Worm (Caenorhabditis elegans) whole organism, L4 larva: ENCODE results near the gene basl-1.

Experiments used
- F26F4.8 ChIP-seq: fragments of 200-800 bp; sonication (Bioruptor generic); conservative IDR thresholded peaks from 2 replicates; pipeline ENCODE4 v1.3.6; 2022; ENCODE audit warnings: missing genetic modification characterization, missing compliant biosample characterization
- F44E2.7 ChIP-seq: fragments of 200-800 bp; sonication (Bioruptor generic); IDR thresholded peaks from 2 replicates; pipeline ENCODE4 v2.1.2; 2022; ENCODE audit warnings: missing genetic modification characterization, missing compliant biosample characterization
- F49E8.2 ChIP-seq: sonication (generic microtip); optimal IDR thresholded peaks from 2 replicates; lab custom pipeline; 2016; ENCODE audit warnings: missing compliant biosample characterization, mild to moderate bottlenecking, missing genetic modification characterization, borderline replicate concordance
- R02D3.7 ChIP-seq: fragments of 150-350 bp; sonication (generic microtip); optimal IDR thresholded peaks from 3 replicates; lab custom pipeline; 2014; ENCODE audit warnings: missing biosample characterization, missing genetic modification characterization
- T26A8.4 ChIP-seq: fragments of 200-800 bp; sonication (Bioruptor generic); IDR thresholded peaks from 2 replicates; pipeline ENCODE4 v1.3.6; 2022; ENCODE audit warnings: missing genetic modification characterization, missing compliant biosample characterization
- Y48G9A.11 ChIP-seq: fragments of 200-800 bp; sonication (Bioruptor generic); IDR thresholded peaks from 2 replicates; pipeline ENCODE4 v1.3.6; 2022; ENCODE audit warnings: missing genetic modification reagents, missing genetic modification characterization, missing compliant biosample characterization
- Y75B8A.6 ChIP-seq: fragments of 200-800 bp; sonication (Bioruptor generic); IDR thresholded peaks from 2 replicates; pipeline ENCODE4 v1.3.6; 2022; ENCODE audit warnings: missing genetic modification reagents, missing genetic modification characterization, missing compliant biosample characterization
- ZK337.2 ChIP-seq: fragments of 200-800 bp; sonication (Bioruptor generic); IDR thresholded peaks from 2 replicates; pipeline ENCODE4 v1.3.6; 2022; ENCODE audit warnings: missing genetic modification reagents, missing genetic modification characterization, missing compliant biosample characterization
- ZK546.5 ChIP-seq, 2 experiments: sonication (generic microtip); optimal IDR thresholded peaks; 2 replicates each; lab custom pipeline; 2017; ENCODE audit warnings: missing biosample characterization in 2 of 2, missing genetic modification characterization in 2 of 2
- aha-1 ChIP-seq: fragments of 150-350 bp; peaks from one replicate; lab custom pipeline; 2014; ENCODE audit warnings: missing biosample characterization, missing genetic modification characterization
- aly-2 ChIP-seq: sonication (generic microtip); optimal IDR thresholded peaks from 2 replicates; lab custom pipeline; 2018; ENCODE audit warnings: missing biosample characterization, missing genetic modification characterization
- arid-1 ChIP-seq: fragments of 200-800 bp; sonication (Bioruptor generic); conservative IDR thresholded peaks from 2 replicates; pipeline ENCODE4 v1.3.6; 2022; ENCODE audit warnings: missing genetic modification reagents, missing genetic modification characterization, missing compliant biosample characterization
- attf-4 ChIP-seq: sonication (generic microtip); optimal IDR thresholded peaks from 3 replicates; lab custom pipeline; 2017; ENCODE audit warnings: missing biosample characterization, missing genetic modification characterization
- ceh-82 ChIP-seq: sonication (generic microtip); optimal IDR thresholded peaks from 2 replicates; lab custom pipeline; 2017; ENCODE audit warnings: missing biosample characterization, missing genetic modification characterization
- daf-16 ChIP-seq, 3 experiments: sonication (generic microtip); optimal IDR thresholded peaks; 2 replicates each; lab custom pipeline; 2016 to 2017; ENCODE audit warnings: missing genetic modification characterization in 3 of 3, missing genetic modification reagents in 3 of 3, mild to moderate bottlenecking in 2 of 3, missing compliant biosample characterization in 2 of 3, missing biosample characterization in 1 of 3, moderate library complexity in 1 of 3
- daf-8 ChIP-seq: fragments of 200-800 bp; sonication (Bioruptor generic); IDR thresholded peaks from 2 replicates; pipeline ENCODE4 v1.3.6; 2022; ENCODE audit warnings: missing genetic modification characterization, missing compliant biosample characterization
- dmd-8 ChIP-seq: fragments of 200-800 bp; sonication (Bioruptor generic); IDR thresholded peaks from 2 replicates; pipeline ENCODE4 v1.3.6; 2022; ENCODE audit warnings: missing genetic modification characterization, missing compliant biosample characterization
- dmd-9 ChIP-seq: fragments of 200-800 bp; sonication (Bioruptor generic); IDR thresholded peaks from 2 replicates; pipeline ENCODE4 v1.3.6; 2022; ENCODE audit warnings: missing genetic modification reagents, missing genetic modification characterization, missing compliant biosample characterization
- duxl-1 ChIP-seq: sonication (generic microtip); optimal IDR thresholded peaks from 2 replicates; lab custom pipeline; 2016; ENCODE audit warnings: mild to moderate bottlenecking, missing genetic modification characterization, moderate library complexity, missing compliant biosample characterization; ENCODE audit not compliant: poor library complexity
- dve-1 ChIP-seq: sonication (generic microtip); optimal IDR thresholded peaks from 2 replicates; lab custom pipeline; 2017; ENCODE audit warnings: antibody characterized with exemption, mild to moderate bottlenecking, missing genetic modification characterization, missing compliant biosample characterization; ENCODE audit not compliant: insufficient read depth
- egl-27 ChIP-seq: sonication (generic microtip); optimal IDR thresholded peaks from 3 replicates; lab custom pipeline; 2017; ENCODE audit warnings: missing biosample characterization, missing genetic modification reagents, missing genetic modification characterization
- egl-43 ChIP-seq: fragments of 200-800 bp; sonication (Bioruptor generic); IDR thresholded peaks from 2 replicates; pipeline ENCODE4 v1.3.6; 2022; ENCODE audit warnings: missing genetic modification reagents, missing genetic modification characterization, missing compliant biosample characterization
- fkh-10 ChIP-seq: fragments of 150-350 bp; optimal IDR thresholded peaks from 2 replicates; lab custom pipeline; 2014; ENCODE audit warnings: missing biosample characterization, missing genetic modification reagents, missing genetic modification characterization
- hif-1 ChIP-seq, 2 experiments: sonication (generic microtip); optimal IDR thresholded peaks; 2 replicates each; lab custom pipeline; 2016 to 2017; ENCODE audit warnings: missing compliant biosample characterization in 2 of 2, missing genetic modification characterization in 2 of 2, missing genetic modification reagents in 2 of 2, missing genotype in 2 of 2, mild to moderate bottlenecking in 1 of 2
- lim-7 ChIP-seq: fragments of 200-800 bp; sonication (Bioruptor generic); IDR thresholded peaks from 2 replicates; pipeline ENCODE4 v1.3.6; 2022; ENCODE audit warnings: missing genetic modification characterization, missing compliant biosample characterization
- lin-1 ChIP-seq: fragments of 200-800 bp; sonication (Bioruptor generic); IDR thresholded peaks from 2 replicates; pipeline ENCODE4 v1.3.6; 2022; ENCODE audit warnings: missing genetic modification reagents, missing genetic modification characterization, missing compliant biosample characterization
- lin-29 ChIP-seq: fragments of 200-800 bp; sonication (Bioruptor generic); IDR thresholded peaks from 2 replicates; pipeline ENCODE4 v1.3.6; 2022; ENCODE audit warnings: missing genetic modification reagents, missing genetic modification characterization, missing compliant biosample characterization
- lin-39 ChIP-seq: fragments of 150-350 bp; optimal IDR thresholded peaks from 2 replicates; lab custom pipeline; 2014; ENCODE audit warnings: missing biosample characterization, missing genetic modification reagents, missing genetic modification characterization
- lsy-2 ChIP-seq, 2 experiments: fragments of 150-350 bp in 1 of 2; sonication (generic microtip) in 1 of 2; optimal IDR thresholded peaks; 2 replicates each; lab custom pipeline; 2014 to 2017; ENCODE audit warnings: missing biosample characterization in 2 of 2, missing genetic modification characterization in 2 of 2
- mdl-1 ChIP-seq, 2 experiments: fragments of 150-350 bp in 1 of 2; sonication (generic microtip) in 1 of 2; optimal IDR thresholded peaks; 2 replicates each; lab custom pipeline; 2014 to 2017; ENCODE audit warnings: missing biosample characterization in 2 of 2, missing genetic modification characterization in 2 of 2
- mxl-2 ChIP-seq: fragments of 200-800 bp; sonication (Bioruptor generic); conservative IDR thresholded peaks from 2 replicates; pipeline ENCODE4 v1.3.6; 2022; ENCODE audit warnings: missing genetic modification reagents, missing genetic modification characterization, missing compliant biosample characterization
- nhr-102 ChIP-seq: sonication (generic microtip); optimal IDR thresholded peaks from 2 replicates; lab custom pipeline; 2016; ENCODE audit warnings: mild to moderate bottlenecking, missing genetic modification characterization, moderate library complexity, missing compliant biosample characterization
- nhr-41 ChIP-seq: fragments of 200-800 bp; sonication (Bioruptor generic); IDR thresholded peaks from 2 replicates; pipeline ENCODE4 v1.3.6; 2022; ENCODE audit warnings: missing genetic modification reagents, missing genetic modification characterization, missing compliant biosample characterization
- nhr-42 ChIP-seq: fragments of 200-800 bp; sonication (Bioruptor generic); IDR thresholded peaks from 2 replicates; pipeline ENCODE4 v1.3.6; 2022; ENCODE audit warnings: missing genetic modification characterization, missing compliant biosample characterization
- nhr-77 ChIP-seq: fragments of 150-350 bp; optimal IDR thresholded peaks from 2 replicates; lab custom pipeline; 2014; ENCODE audit warnings: missing biosample characterization, missing genetic modification characterization
- pqm-1 ChIP-seq: sonication (generic microtip); optimal IDR thresholded peaks from 2 replicates; lab custom pipeline; 2017; ENCODE audit warnings: missing biosample characterization, missing genetic modification characterization
- rbr-2 ChIP-seq: sonication (generic microtip); optimal IDR thresholded peaks from 2 replicates; lab custom pipeline; 2016; ENCODE audit warnings: missing genotype, missing genetic modification characterization, missing compliant biosample characterization
- saeg-2 ChIP-seq: fragments of 200-800 bp; sonication (Bioruptor generic); IDR thresholded peaks from 2 replicates; pipeline ENCODE4 v1.3.6; 2022; ENCODE audit warnings: missing genetic modification reagents, missing genetic modification characterization, missing compliant biosample characterization
- skn-1 ChIP-seq: fragments of 150-350 bp; optimal IDR thresholded peaks from 2 replicates; lab custom pipeline; 2014; ENCODE audit warnings: missing biosample characterization, missing genetic modification characterization
- snpc-4 ChIP-seq: fragments of 150-350 bp; optimal IDR thresholded peaks from 2 replicates; lab custom pipeline; 2014; ENCODE audit warnings: missing biosample characterization, missing genetic modification characterization
- unc-130 ChIP-seq: sonication (generic microtip); optimal IDR thresholded peaks from 2 replicates; lab custom pipeline; 2016; ENCODE audit warnings: missing genetic modification reagents, missing genetic modification characterization, missing compliant biosample characterization
- unc-39 ChIP-seq: sonication (generic microtip); optimal IDR thresholded peaks from 2 replicates; lab custom pipeline; 2017; ENCODE audit warnings: missing biosample characterization, missing genetic modification characterization
- unc-62 ChIP-seq, 3 experiments: fragments of 150-350 bp in 1 of 3; sonication (generic microtip); optimal IDR thresholded peaks in 2 of 3; peaks in 1 of 3; 1 replicate in 1 of 3; 2 replicates in 2 of 3; lab custom pipeline; 2014 to 2017; ENCODE audit warnings: missing biosample characterization in 3 of 3, missing genetic modification characterization in 3 of 3, missing genetic modification reagents in 3 of 3, missing genotype in 1 of 3
- vab-7 ChIP-seq: fragments of 200-800 bp; sonication (Bioruptor generic); IDR thresholded peaks from 2 replicates; pipeline ENCODE4 v1.3.6; 2022; ENCODE audit warnings: missing genetic modification reagents, missing genetic modification characterization, missing compliant biosample characterization
- zfp-3 ChIP-seq: fragments of 200-800 bp; sonication (Bioruptor generic); conservative IDR thresholded peaks from 2 replicates; pipeline ENCODE4 v1.3.6; 2022; ENCODE audit warnings: missing genetic modification reagents, missing genetic modification characterization, missing compliant biosample characterization
- zip-11 ChIP-seq: fragments of 200-800 bp; sonication (Bioruptor generic); IDR thresholded peaks from 2 replicates; pipeline ENCODE4 v1.3.6; 2022; ENCODE audit warnings: missing genetic modification characterization, missing compliant biosample characterization
- ztf-7 ChIP-seq: fragments of 150-350 bp; optimal IDR thresholded peaks from 2 replicates; lab custom pipeline; 2014; ENCODE audit warnings: missing biosample characterization, missing genetic modification characterization

Gene basl-1

DNA sequence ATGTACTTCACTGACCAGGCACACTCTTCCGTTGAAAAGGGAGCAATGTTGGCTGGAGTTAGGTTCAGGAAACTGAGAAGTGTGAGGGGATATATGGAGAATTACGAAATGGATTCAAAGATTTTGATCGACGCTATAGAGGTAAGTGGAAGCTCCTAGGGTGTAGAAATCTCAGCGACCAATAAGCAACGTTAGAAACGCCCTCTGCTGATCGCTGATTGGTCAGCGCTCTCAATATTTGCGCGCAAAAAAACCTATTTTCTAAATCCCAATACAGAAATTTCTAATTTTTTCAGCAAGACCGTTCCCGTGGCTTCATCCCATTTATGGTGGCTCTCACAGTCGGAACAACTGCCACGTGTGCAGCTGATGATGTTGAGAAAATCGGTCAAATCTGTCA lies 927 bp downstream of the basl-1 start:
- no peak for TF ChIP-seq egl-27
- TF ChIP-seq skn-1 (tag; lab: Kevin White, UChicago), result no peak
- no peak for TF ChIP-seq dve-1 (tag; lab: Kevin White, UChicago)
- TF ChIP-seq mxl-2 (GFP tag; lab: Robert Waterston, UW), result no peak
- TF ChIP-seq Y75B8A.6 (GFP tag; lab: Robert Waterston, UW), result no peak
- no peak for TF ChIP-seq saeg-2 (GFP tag; lab: Robert Waterston, UW)
- no peak for TF ChIP-seq lin-29
- TF ChIP-seq dmd-9 (GFP tag; lab: Robert Waterston, UW), result no peak
- no peak for TF ChIP-seq unc-130
- TF ChIP-seq nhr-77 (tag; lab: Kevin White, UChicago), result no peak
- no peak for TF ChIP-seq lin-1 (GFP tag; lab: Robert Waterston, UW)
- TF ChIP-seq duxl-1 (tag; lab: Kevin White, UChicago), result no peak
- no peak for TF ChIP-seq lsy-2 (tag; optimal IDR thresholded peaks at IDR 0.05; lab: Kevin White, UChicago)
- TF ChIP-seq rbr-2 (tag; lab: Kevin White, UChicago), result no peak
- TF ChIP-seq lim-7 (GFP tag; lab: Robert Waterston, UW), result no peak
- no peak for TF ChIP-seq nhr-42 (GFP tag; lab: Robert Waterston, UW)
- TF ChIP-seq R02D3.7 (tag; lab: Kevin White, UChicago), result no peak

DNA sequence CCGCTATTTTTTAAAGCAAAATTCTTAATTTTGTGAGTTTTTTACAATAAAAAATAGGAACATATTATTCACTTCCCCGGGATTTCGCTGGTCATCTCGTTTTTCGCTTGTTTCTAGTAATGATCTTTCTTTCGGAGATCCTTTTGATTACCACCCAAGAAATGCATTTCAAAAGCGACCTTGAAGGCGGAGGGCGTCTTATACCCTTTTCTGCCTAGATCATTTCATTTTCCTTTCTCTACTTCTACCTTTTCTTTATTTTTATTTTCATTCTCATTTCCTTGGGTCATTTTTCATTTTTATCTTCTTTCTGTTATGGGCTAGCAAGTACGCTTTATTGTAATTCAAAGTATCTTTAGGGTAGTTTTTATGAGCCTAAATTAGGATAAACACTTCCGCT lies 5.4 kb downstream of the basl-1 start:
- TF ChIP-seq pqm-1 (tag; lab: Kevin White, UChicago), result no peak
- peak; percentile 74 for TF ChIP-seq aha-1

DNA sequence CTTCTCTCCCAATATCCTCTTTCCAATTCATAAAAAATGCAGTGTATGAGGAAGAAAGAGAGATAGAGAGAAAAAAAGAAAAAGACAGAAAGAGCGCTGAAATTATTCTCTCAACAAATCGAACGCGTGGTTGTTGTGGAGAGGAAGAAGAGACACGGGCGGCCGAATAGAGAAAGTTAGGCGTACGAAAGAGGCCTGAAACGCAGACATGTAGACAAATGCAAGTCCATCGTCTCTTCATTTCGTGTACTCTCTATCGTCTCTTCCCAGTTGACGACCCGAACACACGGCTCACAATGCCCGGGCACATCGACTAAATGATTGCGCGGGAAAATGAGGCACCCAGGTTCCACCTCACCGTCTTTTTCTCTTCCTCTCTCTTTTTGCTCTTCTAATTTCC lies 6.5 kb downstream of the basl-1 start:
- TF ChIP-seq dmd-8 (no peak), snpc-4 (tag; lab: Kevin White, UChicago) (no peak), nhr-102 (tag; lab: Kevin White, UChicago) (peak; percentile 18), ZK337.2 (no peak), zfp-3 (GFP tag; lab: Robert Waterston, UW) (no peak), rbr-2 (tag; lab: Kevin White, UChicago) (peak; percentile 78), mdl-1 (tag; optimal IDR thresholded peaks at IDR 0.05; lab: Kevin White, UChicago) (peak; percentile 41 to 85), F49E8.2 (tag; lab: Kevin White, UChicago) (no peak), lin-39 (tag; lab: Kevin White, UChicago) (no peak), aly-2 (tag; lab: Kevin White, UChicago) (no peak), egl-43 (GFP tag; lab: Robert Waterston, UW) (0 out of 2 replicates have a peak, but pooled peaks have one; percentile 69), T26A8.4 (GFP tag; lab: Robert Waterston, UW) (no peak), vab-7 (GFP tag; lab: Robert Waterston, UW) (no peak), duxl-1 (tag; lab: Kevin White, UChicago) (peak; percentile 29), ztf-7 (tag; lab: Kevin White, UChicago) (no peak), hif-1 (tag; optimal IDR thresholded peaks at IDR 0.05; lab: Kevin White, UChicago) (peak in 1 of 2 experiments; percentile 46), ZK546.5 (tag; optimal IDR thresholded peaks at IDR 0.05; lab: Kevin White, UChicago) (no peak), lsy-2 (tag; optimal IDR thresholded peaks at IDR 0.05; lab: Kevin White, UChicago) (peak; percentile 52 to 76), Y48G9A.11 (GFP tag; lab: Robert Waterston, UW) (no peak), ceh-82 (tag; lab: Kevin White, UChicago) (no peak), skn-1 (tag; lab: Kevin White, UChicago) (no peak), attf-4 (tag; lab: Kevin White, UChicago) (no peak), unc-130 (no peak), fkh-10 (peak; percentile 69), zip-11 (GFP tag; lab: Robert Waterston, UW) (no peak), Y75B8A.6 (GFP tag; lab: Robert Waterston, UW) (no peak), F44E2.7 (no peak), unc-39 (tag; lab: Kevin White, UChicago) (no peak), arid-1 (GFP tag; lab: Robert Waterston, UW) (no peak; the same call in 1 of the 2 replicates), unc-62 (GFP tag; optimal IDR thresholded peaks at IDR 0.05 in 1 of 2; lab: Kevin White, UChicago) (peak in 1 of 2 experiments; percentile 39), unc-62 (tag; optimal IDR thresholded peaks at IDR 0.05; lab: Kevin White, UChicago) (no peak), daf-16 (GFP tag; optimal IDR thresholded peaks at IDR 0.05; lab: Kevin White, UChicago) (peak in 1 of 2 experiments; percentile 16), daf-16 (tag; optimal IDR thresholded peaks at IDR 0.05; lab: Kevin White, UChicago) (peak; percentile 40), aha-1 (peak; percentile 8), daf-8 (GFP tag; lab: Robert Waterston, UW) (no peak), nhr-41 (no peak), F26F4.8 (GFP tag; lab: Robert Waterston, UW) (no peak)
